Worm (Caenorhabditis elegans): ENCODE results near the gene ugt-59.

Gene ugt-59

DNA sequence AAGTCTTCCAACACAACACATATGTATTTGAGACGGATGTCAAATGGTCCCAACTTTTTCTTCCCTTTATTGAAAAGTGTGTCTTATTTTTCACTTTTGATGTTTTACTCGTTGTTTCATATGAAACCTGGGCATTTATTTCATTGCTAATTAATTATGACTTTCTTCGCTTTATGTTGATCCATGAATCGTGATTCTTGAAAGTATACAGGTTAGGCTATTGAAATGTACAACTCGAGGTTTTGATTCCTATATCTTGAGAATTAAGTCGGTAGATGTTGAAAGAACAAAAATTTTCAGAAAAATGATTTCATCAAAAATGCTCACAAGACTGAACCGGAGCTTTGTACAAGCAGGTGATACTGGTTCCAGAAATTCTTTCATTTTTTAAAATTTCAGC is 26.7 kb downstream of the ugt-59 start, which contains the start of gene nfu-1:
nfu-1 (plus strand) TSS at position 301 of the 400 bp plus-strand sequence.
- TF ChIP-seq aly-2 (tag; optimal IDR thresholded peaks at IDR 0.05) (peak; percentile 27), ztf-4 (tag; optimal IDR thresholded peaks at IDR 0.05) (no peak)

DNA sequence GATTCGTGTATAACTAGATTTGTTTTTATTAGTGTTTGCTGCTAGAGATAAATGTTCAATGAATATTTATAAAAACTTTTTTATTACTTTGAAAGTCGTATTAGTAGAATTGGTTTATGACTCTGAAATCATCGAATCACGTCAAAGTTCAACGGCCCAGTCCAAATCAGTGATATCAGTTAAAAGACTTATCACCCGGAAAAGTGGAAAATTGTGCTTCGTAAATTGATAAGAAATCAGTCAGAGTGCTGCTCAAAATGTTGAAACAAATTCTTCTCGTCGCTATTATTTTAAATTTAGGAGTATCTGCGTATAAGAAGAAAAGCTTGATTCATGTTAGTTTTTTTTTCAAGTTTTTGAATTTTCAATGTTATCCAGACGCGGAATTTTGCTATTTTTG is 27.8 kb downstream of the ugt-59 start, which contains the start of gene R10H10.3:
R10H10.3 (plus strand) TSS at position 243 of the 400 bp plus-strand sequence.
- TF ChIP-seq elt-2 (tag; optimal IDR thresholded peaks at IDR 0.05) (peak; percentile 43), unc-130 (tag; optimal IDR thresholded peaks at IDR 0.05) (no peak)

ce11 chrIV:10391827-10392226 is 31.4 kb downstream of the ugt-59 start, which contains the start of gene spe-26:
TSS of gene spe-26 (minus strand) at chrIV:10391927.
- TF ChIP-seq F16B12.6 (tag; optimal IDR thresholded peaks at IDR 0.05) = no peak
- TF ChIP-seq lin-35 (GFP tag; optimal IDR thresholded peaks at IDR 0.05) = no peak
- TF ChIP-seq lin-39 (tag; optimal IDR thresholded peaks at IDR 0.05) = no peak
- no peak for TF ChIP-seq rnt-1 (tag; optimal IDR thresholded peaks at IDR 0.05)
- no peak for TF ChIP-seq zag-1 (tag; optimal IDR thresholded peaks at IDR 0.05)

- TF ChIP-seq zip-4 (GFP tag; optimal IDR thresholded peaks at IDR 0.05) (no peak), nhr-28 (tag; optimal IDR thresholded peaks at IDR 0.05) (no peak), elt-3 (tag; optimal IDR thresholded peaks at IDR 0.05) (no peak), ama-1 (optimal IDR thresholded peaks at IDR 0.05) (no peak), efl-1 (optimal IDR thresholded peaks at IDR 0.05) (no peak), efl-1 (GFP tag; optimal IDR thresholded peaks at IDR 0.05 in 1 of 2) (no peak), rnt-1 (tag; optimal IDR thresholded peaks at IDR 0.05) (no peak), lin-15B (tag; optimal IDR thresholded peaks at IDR 0.05) (no peak), ztf-11 (tag; optimal IDR thresholded peaks at IDR 0.05) (no peak), nhr-71 (tag; optimal IDR thresholded peaks at IDR 0.05) (no peak), tlp-1 (tag; optimal IDR thresholded peaks at IDR 0.05) (no peak), dpl-1 (GFP tag; optimal IDR thresholded peaks at IDR 0.05) (no peak), mep-1 (tag; optimal IDR thresholded peaks at IDR 0.05) (no peak), nhr-90 (tag; optimal IDR thresholded peaks at IDR 0.05; ENCODE audit: poor library complexity) (no peak), vab-15 (tag; optimal IDR thresholded peaks at IDR 0.05) (no peak), snpc-4 (tag; optimal IDR thresholded peaks at IDR 0.05) (no peak), ceh-82 (tag; optimal IDR thresholded peaks at IDR 0.05) (no peak)
These were observed 34.4 kb downstream of the ugt-59 start, which contains the start of gene R10H10.4 for ce11 chrIV:10394858-10395257. TSS of gene R10H10.4 (minus strand) at chrIV:10394958.

- TF ChIP-seq fkh-8 (tag; optimal IDR thresholded peaks at IDR 0.05) = peak; percentile 44
- peak; percentile 14 for TF ChIP-seq nhr-47 (tag; optimal IDR thresholded peaks at IDR 0.05)
- peak; percentile 24 for TF ChIP-seq nhr-71 (tag; optimal IDR thresholded peaks at IDR 0.05)
- TF ChIP-seq sox-4 (tag; optimal IDR thresholded peaks at IDR 0.05) = no peak
- no peak for TF ChIP-seq aha-1 (tag; optimal IDR thresholded peaks at IDR 0.05)
- TF ChIP-seq nhr-76 (tag; optimal IDR thresholded peaks at IDR 0.05) = no peak
- peak; percentile 63 for TF ChIP-seq fkh-10 (GFP tag; optimal IDR thresholded peaks at IDR 0.05)
- TF ChIP-seq tbx-2 (tag; optimal IDR thresholded peaks at IDR 0.05) = peak; percentile 3
- no peak for TF ChIP-seq lir-3 (tag; optimal IDR thresholded peaks at IDR 0.05; ENCODE audit: poor library complexity)
- TF ChIP-seq unc-130 (tag; optimal IDR thresholded peaks at IDR 0.05) = no peak
- no peak for TF ChIP-seq pag-3 (tag; optimal IDR thresholded peaks at IDR 0.05; ENCODE audit: borderline replicate concordance, insufficient read depth)
- no peak for TF ChIP-seq ama-1 (optimal IDR thresholded peaks at IDR 0.05)
- peak; percentile 77 for TF ChIP-seq lin-14 (GFP tag; optimal IDR thresholded peaks at IDR 0.05)
- TF ChIP-seq elt-2 (tag; optimal IDR thresholded peaks at IDR 0.05) = no peak
- TF ChIP-seq elt-3 (tag; optimal IDR thresholded peaks at IDR 0.05) = no peak
- TF ChIP-seq hpl-2 (GFP tag; optimal IDR thresholded peaks at IDR 0.05) = no peak
- no peak for TF ChIP-seq swsn-7 (tag; optimal IDR thresholded peaks at IDR 0.05)
- peak; percentile 54 for TF ChIP-seq dsc-1 (tag; optimal IDR thresholded peaks at IDR 0.05)
- no peak for TF ChIP-seq nhr-12 (tag; optimal IDR thresholded peaks at IDR 0.05)
- TF ChIP-seq sptf-1 (tag; optimal IDR thresholded peaks at IDR 0.05) = no peak
- no peak for TF ChIP-seq snu-23 (GFP tag; optimal IDR thresholded peaks at IDR 0.05)
These were observed 36.4 kb downstream of the ugt-59 start for ce11 chrIV:10396827-10397226.
